Fruit fly (Drosophila melanogaster) whole organism, embryonic: ENCODE results near the gene CG43401.

ENCODE experiments used
- Abd-B ChIP-seq: fragments of 200-800 bp; sonication (Bioruptor generic); optimal IDR thresholded peaks from 2 replicates; lab custom pipeline; 2018; ENCODE audit warnings: missing biosample characterization, mild to moderate bottlenecking, missing genetic modification characterization, moderate library complexity
- Antp ChIP-seq: fragments of 200-800 bp; sonication (Bioruptor generic); optimal IDR thresholded peaks from 3 replicates; lab custom pipeline; 2016; ENCODE audit warnings: missing biosample characterization, missing genetic modification characterization
- Atf3 ChIP-seq: fragments of 200-800 bp; sonication (Bioruptor generic); optimal IDR thresholded peaks from 3 replicates; lab custom pipeline; 2016; ENCODE audit warnings: missing biosample characterization, missing genetic modification characterization
- CG10147 ChIP-seq: fragments of 200-800 bp; sonication (Bioruptor generic); optimal IDR thresholded peaks from 2 replicates; lab custom pipeline; 2019; ENCODE audit warnings: missing biosample characterization, mild to moderate bottlenecking, missing genetic modification characterization, moderate library complexity
- CG10366 ChIP-seq: fragments of 200-800 bp; sonication (Bioruptor generic); IDR thresholded peaks from 2 replicates; pipeline ENCODE4 v1.3.6; 2022; ENCODE audit warnings: missing biosample characterization, missing genetic modification characterization
- CG11560 ChIP-seq: fragments of 200-800 bp; sonication (Bioruptor generic); IDR thresholded peaks from 3 replicates; pipeline ENCODE4 v1.3.6; 2022; ENCODE audit warnings: missing biosample characterization, missing genetic modification characterization
- CG12104 ChIP-seq: fragments of 200-800 bp; sonication (Bioruptor generic); optimal IDR thresholded peaks from 3 replicates; lab custom pipeline; 2016; ENCODE audit warnings: missing biosample characterization, missing genetic modification characterization
- CG12391 ChIP-seq: fragments of 200-800 bp; sonication (Bioruptor generic); optimal IDR thresholded peaks from 3 replicates; lab custom pipeline; 2018; ENCODE audit warnings: missing biosample characterization, mild to moderate bottlenecking, missing genetic modification characterization, moderate library complexity
- CG15479 ChIP-seq: fragments of 200-800 bp; sonication (Bioruptor generic); optimal IDR thresholded peaks from 3 replicates; lab custom pipeline; 2019; ENCODE audit warnings: missing biosample characterization, mild to moderate bottlenecking, missing genetic modification characterization, moderate library complexity
- CG16863 ChIP-seq: fragments of 200-800 bp; sonication (Bioruptor generic); optimal IDR thresholded peaks from 3 replicates; lab custom pipeline; 2016; ENCODE audit warnings: missing biosample characterization, missing genetic modification characterization
- CG1832 ChIP-seq: fragments of 200-800 bp; sonication (Bioruptor generic); optimal IDR thresholded peaks from 2 replicates; lab custom pipeline; 2017; ENCODE audit warnings: missing biosample characterization, mild to moderate bottlenecking, missing genetic modification characterization, inconsistent platforms
- CG18764 ChIP-seq: fragments of 200-800 bp; sonication (Bioruptor generic); optimal IDR thresholded peaks from 3 replicates; lab custom pipeline; 2016; ENCODE audit warnings: missing biosample characterization, missing genetic modification characterization
- CG2678 ChIP-seq: fragments of 200-800 bp; sonication (Bioruptor generic); optimal IDR thresholded peaks from 3 replicates; lab custom pipeline; 2019; ENCODE audit warnings: missing biosample characterization, mild to moderate bottlenecking, missing genetic modification characterization, moderate library complexity
- CG2889 ChIP-seq: fragments of 200-800 bp; sonication (Bioruptor generic); IDR thresholded peaks from 3 replicates; pipeline ENCODE4 v1.3.6; 2022; ENCODE audit warnings: missing biosample characterization, missing genetic modification characterization
- CG3163 ChIP-seq: fragments of 200-800 bp; sonication (Bioruptor generic); optimal IDR thresholded peaks from 3 replicates; lab custom pipeline; 2016; ENCODE audit warnings: missing biosample characterization, missing genetic modification characterization
- CG3281 ChIP-seq: fragments of 200-800 bp; sonication (Bioruptor generic); optimal IDR thresholded peaks from 3 replicates; lab custom pipeline; 2017; ENCODE audit warnings: missing biosample characterization, mild to moderate bottlenecking, missing genetic modification characterization
- CG4820 ChIP-seq: fragments of 200-800 bp; sonication (Bioruptor generic); optimal IDR thresholded peaks from 3 replicates; lab custom pipeline; 2016; ENCODE audit warnings: missing biosample characterization, missing genetic modification characterization
- CG7928 ChIP-seq: fragments of 200-800 bp; sonication (Bioruptor generic); optimal IDR thresholded peaks from 2 replicates; lab custom pipeline; 2017; ENCODE audit warnings: missing biosample characterization, mild to moderate bottlenecking, missing genetic modification characterization
- CG7963 ChIP-seq: fragments of 200-800 bp; sonication (Bioruptor generic); IDR thresholded peaks from 3 replicates; pipeline ENCODE4 v1.3.6; 2022; ENCODE audit warnings: missing biosample characterization, missing genetic modification characterization; ENCODE audit not compliant: partially characterized antibody
- Dad ChIP-seq: fragments of 200-800 bp; sonication (Bioruptor generic); optimal IDR thresholded peaks from 3 replicates; lab custom pipeline; 2016; ENCODE audit warnings: missing biosample characterization, missing genetic modification characterization
- Doc2 ChIP-seq: fragments of 200-800 bp; sonication (Bioruptor generic); IDR thresholded peaks from 2 replicates; pipeline ENCODE4 v1.3.6; 2022; ENCODE audit warnings: missing biosample characterization, missing genetic modification characterization
- H15 ChIP-seq: fragments of 200-800 bp; sonication (Bioruptor generic); IDR thresholded peaks from 3 replicates; pipeline ENCODE4 v1.3.6; 2022; ENCODE audit warnings: missing biosample characterization, missing genetic modification characterization
- Hsf ChIP-seq: fragments of 200-800 bp; sonication (Bioruptor generic); optimal IDR thresholded peaks from 3 replicates; lab custom pipeline; 2016; ENCODE audit warnings: missing biosample characterization, missing genetic modification characterization
- Lhr ChIP-seq: fragments of 200-800 bp; sonication (Bioruptor generic); optimal IDR thresholded peaks from 3 replicates; lab custom pipeline; 2017; ENCODE audit warnings: mild to moderate bottlenecking, missing biosample characterization, missing genetic modification reagents, missing genetic modification characterization
- Med ChIP-seq: fragments of 200-800 bp; sonication (Bioruptor generic); peaks from one replicate; lab custom pipeline; 2016; ENCODE audit warnings: missing biosample characterization, missing genetic modification characterization, mild to moderate bottlenecking, inconsistent platforms, moderate library complexity
- Myb ChIP-seq: fragments of 200-800 bp; sonication (Bioruptor generic); optimal IDR thresholded peaks from 2 replicates; lab custom pipeline; 2016; ENCODE audit warnings: missing biosample characterization, missing genetic modification characterization
- NK7.1 ChIP-seq: fragments of 200-800 bp; sonication (Bioruptor generic); optimal IDR thresholded peaks from 3 replicates; lab custom pipeline; 2016; ENCODE audit warnings: missing biosample characterization, missing genetic modification characterization
- PHDP ChIP-seq: fragments of 200-800 bp; sonication (Bioruptor generic); optimal IDR thresholded peaks from 3 replicates; lab custom pipeline; 2018; ENCODE audit warnings: missing biosample characterization, mild to moderate bottlenecking, missing genetic modification characterization, moderate library complexity
- Pdp1 ChIP-seq, 2 experiments: fragments of 200-800 bp; sonication (Bioruptor generic); optimal IDR thresholded peaks; 3 replicates each; lab custom pipeline; 2016; ENCODE audit warnings: missing biosample characterization in 2 of 2, missing genetic modification characterization in 2 of 2, mild to moderate bottlenecking in 1 of 2, moderate library complexity in 1 of 2
- Taf1 ChIP-seq: fragments of 200-800 bp; sonication (Bioruptor generic); IDR thresholded peaks from 2 replicates; pipeline ENCODE4 v1.3.6; 2022; ENCODE audit warnings: missing biosample characterization, missing genetic modification characterization
- YL-1 ChIP-seq: fragments of 200-800 bp; sonication (Bioruptor generic); optimal IDR thresholded peaks from 3 replicates; lab custom pipeline; 2017; ENCODE audit warnings: missing biosample characterization, mild to moderate bottlenecking, missing genetic modification characterization
- al ChIP-seq: fragments of 200-800 bp; sonication (Bioruptor generic); IDR thresholded peaks from 2 replicates; pipeline ENCODE4 v1.3.6; 2022; ENCODE audit warnings: missing biosample characterization, missing genetic modification characterization
- amos ChIP-seq: fragments of 200-800 bp; sonication (Bioruptor generic); IDR thresholded peaks from 2 replicates; pipeline ENCODE4 v1.3.6; 2022; ENCODE audit warnings: missing biosample characterization, missing genetic modification characterization; ENCODE audit not compliant: partially characterized antibody
- cas ChIP-seq: fragments of 200-800 bp; sonication (Bioruptor generic); IDR thresholded peaks from 2 replicates; pipeline ENCODE4 v1.3.6; 2022; ENCODE audit warnings: missing biosample characterization, missing genetic modification characterization
- cg ChIP-seq: fragments of 200-800 bp; sonication (Bioruptor generic); optimal IDR thresholded peaks from 3 replicates; lab custom pipeline; 2019; ENCODE audit warnings: missing biosample characterization, mild to moderate bottlenecking, missing genetic modification characterization, moderate library complexity
- crc ChIP-seq: fragments of 200-800 bp; sonication (Bioruptor generic); optimal IDR thresholded peaks from 2 replicates; lab custom pipeline; 2016; ENCODE audit warnings: missing biosample characterization, missing genetic modification characterization
- croc ChIP-seq: fragments of 200-800 bp; sonication (Bioruptor generic); conservative IDR thresholded peaks from 3 replicates; pipeline ENCODE4 v1.3.6; 2022; ENCODE audit warnings: missing biosample characterization, missing genetic modification characterization
- dpn ChIP-seq, 2 experiments: fragments of 200-800 bp; sonication (Bioruptor generic); optimal IDR thresholded peaks; 3 replicates each; lab custom pipeline; 2016; ENCODE audit warnings: missing biosample characterization in 2 of 2, missing genetic modification characterization in 2 of 2
- fd64A ChIP-seq: fragments of 200-800 bp; sonication (Bioruptor generic); optimal IDR thresholded peaks from 3 replicates; lab custom pipeline; 2018; ENCODE audit warnings: missing biosample characterization, mild to moderate bottlenecking, missing genetic modification characterization
- fd96Cb ChIP-seq: fragments of 200-800 bp; sonication (Bioruptor generic); optimal IDR thresholded peaks from 2 replicates; lab custom pipeline; 2018; ENCODE audit warnings: missing biosample characterization, mild to moderate bottlenecking, missing genetic modification characterization, moderate library complexity
- h ChIP-seq: fragments of >200 bp; optimal IDR thresholded peaks from 2 replicates; lab custom pipeline; 2017
- hbn ChIP-seq: fragments of 200-800 bp; sonication (Bioruptor generic); IDR thresholded peaks from 2 replicates; pipeline ENCODE4 v1.3.6; 2022; ENCODE audit warnings: missing biosample characterization, missing genetic modification characterization; ENCODE audit not compliant: partially characterized antibody
- ind ChIP-seq: fragments of 200-800 bp; sonication (Bioruptor generic); optimal IDR thresholded peaks from 3 replicates; lab custom pipeline; 2016; ENCODE audit warnings: missing biosample characterization, missing genetic modification characterization
- inv ChIP-seq: fragments of 200-800 bp; sonication (Bioruptor generic); IDR thresholded peaks from 2 replicates; pipeline ENCODE4 v1.3.6; 2022; ENCODE audit warnings: missing biosample characterization, missing genetic modification characterization; ENCODE audit not compliant: partially characterized antibody
- kah ChIP-seq: fragments of 200-800 bp; sonication (Bioruptor generic); optimal IDR thresholded peaks from 2 replicates; lab custom pipeline; 2018; ENCODE audit warnings: missing biosample characterization, mild to moderate bottlenecking, missing genetic modification characterization
- lmd ChIP-seq: fragments of 200-800 bp; sonication (Bioruptor generic); IDR thresholded peaks from 2 replicates; pipeline ENCODE4 v1.3.6; 2022; ENCODE audit warnings: missing biosample characterization, missing genetic modification characterization
- sc ChIP-seq, 3 experiments: fragments of >200 bp in 2 of 3; fragments of 200-800 bp in 1 of 3; sonication (Bioruptor generic) in 1 of 3; optimal IDR thresholded peaks; 2 replicates in 2 of 3; 3 replicates in 1 of 3; lab custom pipeline; 2017; ENCODE audit warnings: mild to moderate bottlenecking in 1 of 3, missing biosample characterization in 1 of 3, missing genetic modification characterization in 1 of 3, missing genetic modification reagents in 1 of 3
- scrt ChIP-seq: fragments of 200-800 bp; sonication (Bioruptor generic); optimal IDR thresholded peaks from 2 replicates; lab custom pipeline; 2018; ENCODE audit warnings: missing biosample characterization, mild to moderate bottlenecking, missing genetic modification characterization, moderate library complexity
- slou ChIP-seq: fragments of 200-800 bp; sonication (Bioruptor generic); optimal IDR thresholded peaks from 3 replicates; lab custom pipeline; 2016; ENCODE audit warnings: missing biosample characterization, missing genetic modification characterization
- twi ChIP-seq: fragments of 200-800 bp; optimal IDR thresholded peaks from 2 replicates; lab custom pipeline; 2019; ENCODE audit warnings: missing biosample characterization, mild to moderate bottlenecking, missing genetic modification characterization, moderate library complexity
- wdn ChIP-seq: fragments of 200-800 bp; sonication (Bioruptor generic); IDR thresholded peaks from 2 replicates; pipeline ENCODE4 v1.3.6; 2022; ENCODE audit warnings: missing biosample characterization, missing genetic modification characterization

CG43401 gene

DNA sequence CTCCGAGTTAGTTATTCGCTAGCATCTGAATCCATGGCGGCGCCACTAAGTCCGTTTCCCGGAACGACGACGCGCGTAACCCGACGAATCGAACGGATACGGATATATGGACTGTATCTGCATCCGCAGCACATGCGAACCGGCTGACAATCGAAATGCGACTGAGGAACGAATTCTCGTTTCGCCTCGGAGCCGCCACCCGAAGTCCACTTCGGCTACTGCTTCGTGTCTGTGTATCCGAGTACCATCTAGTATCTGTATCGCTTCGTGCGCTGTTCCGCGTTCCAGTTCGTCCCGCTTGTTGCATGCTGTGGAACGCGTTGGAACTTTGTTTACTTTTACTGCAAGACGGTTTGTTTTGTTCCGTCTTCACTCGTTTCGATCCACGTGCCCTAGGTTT lies 8.0 kb upstream of the CG43401 start, which contains the start of gene robo2:
Gene robo2 (minus strand): TSS at position 167 of the 400 bp plus-strand sequence.
- TF ChIP-seq CG16863 = peak; percentile 47
- no peak for TF ChIP-seq Atf3
- no peak for TF ChIP-seq CG4820 (GFP tag; lab: Kevin White, UChicago)
- no peak for TF ChIP-seq cas (GFP tag; lab: Robert Waterston, UW)
- TF ChIP-seq Abd-B (GFP tag; lab: Kevin White, UChicago) = no peak
- no peak for TF ChIP-seq inv (GFP tag; lab: Robert Waterston, UW)
- TF ChIP-seq CG12104 = no peak
- TF ChIP-seq CG15479 = peak; percentile 97
- TF ChIP-seq CG12391 = peak; percentile 22
- no peak for TF ChIP-seq Lhr (GFP tag; lab: Kevin White, UChicago)
- peak; percentile 64 for TF ChIP-seq kah
- peak in 1 of 2 experiments; percentile 56 for TF ChIP-seq dpn (GFP tag; optimal IDR thresholded peaks at IDR 0.05; lab: Kevin White, UChicago)
- no peak for TF ChIP-seq H15
- TF ChIP-seq CG10147 = peak; percentile 40
- TF ChIP-seq twi (tag; lab: Kevin White, UChicago) = peak; percentile 38
- TF ChIP-seq hbn (GFP tag; lab: Robert Waterston, UW) = peak; percentile 45; the same call in 1 of the 2 replicates
- no peak for TF ChIP-seq CG18764
- TF ChIP-seq CG3163 (GFP tag; lab: Kevin White, UChicago) = no peak
- peak; percentile 37 for TF ChIP-seq fd64A (GFP tag; lab: Kevin White, UChicago)
- no peak for TF ChIP-seq CG1832 (GFP tag; lab: Kevin White, UChicago)
- TF ChIP-seq Med (GFP tag; lab: Kevin White, UChicago) = peak; percentile 96
- TF ChIP-seq Taf1 (GFP tag; lab: Robert Waterston, UW) = peak; percentile 23; the same call in 1 of the 2 replicates
- TF ChIP-seq scrt (GFP tag; lab: Kevin White, UChicago) = peak; percentile 100
- TF ChIP-seq amos = peak; percentile 62; the same call in 1 of the 2 replicates
- no peak for TF ChIP-seq CG2889 (GFP tag; lab: Robert Waterston, UW)
- no peak for TF ChIP-seq fd96Cb (tag; lab: Kevin White, UChicago)
- no peak for TF ChIP-seq wdn
- no peak for TF ChIP-seq cg (GFP tag; lab: Kevin White, UChicago)
- no peak for TF ChIP-seq al (GFP tag; lab: Robert Waterston, UW)
- TF ChIP-seq CG10366 = no peak
- TF ChIP-seq crc (GFP tag; lab: Kevin White, UChicago) = no peak
- no peak for TF ChIP-seq h (lab: Kevin White, UChicago)
- TF ChIP-seq CG2678 (tag; lab: Kevin White, UChicago) = peak; percentile 44
- no peak for TF ChIP-seq Myb (GFP tag; lab: Kevin White, UChicago)
- TF ChIP-seq Antp = peak; percentile 26
- no peak for TF ChIP-seq ind (GFP tag; lab: Kevin White, UChicago)
- TF ChIP-seq croc (GFP tag; lab: Robert Waterston, UW) = no peak
- no peak for TF ChIP-seq NK7.1 (GFP tag; lab: Kevin White, UChicago)
- peak; percentile 22 to 63 for TF ChIP-seq Pdp1 (GFP tag; optimal IDR thresholded peaks at IDR 0.05; lab: Kevin White, UChicago)
- no peak for TF ChIP-seq sc (optimal IDR thresholded peaks at IDR 0.05; lab: Kevin White, UChicago)
- no peak for TF ChIP-seq sc (GFP tag; optimal IDR thresholded peaks at IDR 0.05; lab: Kevin White, UChicago)
- no peak for TF ChIP-seq lmd (GFP tag; lab: Robert Waterston, UW)
- TF ChIP-seq slou = no peak
- no peak for TF ChIP-seq Doc2
- TF ChIP-seq PHDP (tag; lab: Kevin White, UChicago) = peak; percentile 63
- peak; percentile 7 for TF ChIP-seq Dad (GFP tag; lab: Kevin White, UChicago)
- no peak for TF ChIP-seq Hsf (GFP tag; lab: Kevin White, UChicago)
- peak; percentile 45; the same call in 1 of the 3 replicates for TF ChIP-seq CG7963 (GFP tag; lab: Robert Waterston, UW)
- TF ChIP-seq CG11560 = no peak
- TF ChIP-seq CG7928 (GFP tag; lab: Kevin White, UChicago) = no peak
- TF ChIP-seq CG3281 = peak; percentile 53
- no peak for TF ChIP-seq YL-1 (GFP tag; lab: Kevin White, UChicago)
